Fruit fly (Drosophila melanogaster) Kc167 (cell line): Measurements from ENCODE around the gene Mcm2.

Experiments used
- Myc ChIP-seq: fragments of >200 bp; optimal IDR thresholded peaks from 2 replicates; lab custom pipeline; 2017; ENCODE audit warnings: missing external identifiers
- Sin3A ChIP-seq: fragments of >200 bp; optimal IDR thresholded peaks from 2 replicates; lab custom pipeline; 2018; ENCODE audit warnings: missing external identifiers
- h ChIP-seq: fragments of >200 bp; optimal IDR thresholded peaks from 3 replicates; lab custom pipeline; 2018; ENCODE audit warnings: missing external identifiers
- insv ChIP-seq: fragments of >200 bp; optimal IDR thresholded peaks from 3 replicates; lab custom pipeline; 2018; ENCODE audit warnings: missing external identifiers
- psq ChIP-seq: fragments of >200 bp; optimal IDR thresholded peaks from 2 replicates; lab custom pipeline; 2017; ENCODE audit warnings: missing external identifiers
- ttk ChIP-seq: sonication (Bioruptor generic); optimal IDR thresholded peaks from 2 replicates; lab custom pipeline; 2017; ENCODE audit warnings: missing external identifiers

DNA sequence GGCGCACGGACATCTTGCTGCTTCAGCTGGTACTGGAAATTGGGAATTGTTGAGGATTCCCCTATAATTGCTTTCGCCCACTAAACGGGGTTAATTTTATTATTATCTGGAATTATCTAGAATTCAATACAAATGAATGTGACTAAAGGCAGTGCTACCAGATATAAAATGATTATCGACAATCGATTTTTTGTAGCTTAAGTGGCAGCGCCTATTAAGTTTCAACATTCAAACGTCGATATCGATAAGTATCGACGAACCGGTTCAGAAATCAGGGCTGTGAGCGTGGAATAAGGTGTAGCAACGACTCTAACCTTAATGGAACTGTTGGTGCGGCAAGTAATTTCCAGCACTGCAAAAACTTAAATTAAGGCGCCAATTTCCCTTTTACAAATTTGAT lies 40.3 kb downstream of the Mcm2 start, which contains the start of gene Sgt1:
- TF ChIP-seq psq: no peak
- TF ChIP-seq h: no peak
- TF ChIP-seq Myc (lab: Kevin White, UChicago): no peak
- TF ChIP-seq insv (lab: Kevin White, UChicago): no peak
- no peak for TF ChIP-seq ttk (lab: Kevin White, UChicago)
- TF ChIP-seq Sin3A (lab: Kevin White, UChicago): no peak
